Worm (Caenorhabditis elegans): ENCODE measurements around the gene K06A1.2.
A peak's percentile ranks its signal among the peaks of the same experiment; 100 is the strongest.

K06A1.2 gene

ce11 chrII:6448656-6449055, 4.8 kb downstream of the K06A1.2 start (continued):
- TF ChIP-seq lim-7 (GFP tag; IDR thresholded peaks at IDR 0.05) (no peak), jun-1 (tag; optimal IDR thresholded peaks at IDR 0.05) (no peak), F49E8.2 (tag; optimal IDR thresholded peaks at IDR 0.05; ENCODE audit: borderline replicate concordance) (no peak), mxl-3 (GFP tag; optimal IDR thresholded peaks at IDR 0.05) (peak; percentile 69), nhr-28 (tag; optimal IDR thresholded peaks at IDR 0.05) (peak; percentile 100), tra-1 (GFP tag; IDR thresholded peaks at IDR 0.05) (no peak), nhr-111 (GFP tag; optimal IDR thresholded peaks at IDR 0.05) (no peak), snpc-4 (tag; optimal IDR thresholded peaks at IDR 0.05) (no peak), mdl-1 (tag; optimal IDR thresholded peaks at IDR 0.05) (peak in 1 of 2 experiments; percentile 25), dmd-9 (GFP tag; IDR thresholded peaks at IDR 0.05) (no peak), zip-2 (tag; optimal IDR thresholded peaks at IDR 0.05) (no peak), fkh-10 (GFP tag; optimal IDR thresholded peaks at IDR 0.05) (no peak), dve-1 (tag; optimal IDR thresholded peaks at IDR 0.05; ENCODE audit: insufficient read depth) (peak; percentile 40), F26F4.8 (GFP tag; conservative IDR thresholded peaks at IDR 0.05) (no peak), vab-7 (GFP tag; IDR thresholded peaks at IDR 0.05) (no peak), lir-3 (tag; optimal IDR thresholded peaks at IDR 0.05) (no peak), aha-1 (tag) (no peak), snpc-1.2 (GFP tag; IDR thresholded peaks at IDR 0.05) (no peak)

- TF ChIP-seq mxl-3 (GFP tag; optimal IDR thresholded peaks at IDR 0.05) (peak; percentile 54), lin-13 (GFP tag; optimal IDR thresholded peaks at IDR 0.05) (no peak), nhr-28 (tag; optimal IDR thresholded peaks at IDR 0.05) (peak; percentile 60), pqm-1 (tag; optimal IDR thresholded peaks at IDR 0.05) (peak; percentile 28)
Measured at ce11 chrII:6449656-6450055, 5.8 kb downstream of the K06A1.2 start, which contains the start of gene nhr-22. Gene nhr-22 (minus strand): TSS chrII:6449792.

- TF ChIP-seq lsy-2 (tag; optimal IDR thresholded peaks at IDR 0.05) (peak in 1 of 2 experiments; percentile 83), nhr-25 (tag; optimal IDR thresholded peaks at IDR 0.05; ENCODE audit: borderline replicate concordance, insufficient read depth) (no peak), ceh-62 (tag; optimal IDR thresholded peaks at IDR 0.05) (no peak), egl-27 (tag; optimal IDR thresholded peaks at IDR 0.05) (no peak), daf-19 (GFP tag; conservative IDR thresholded peaks at IDR 0.05) (0 out of 2 replicates have a peak, but pooled peaks have one; percentile 9), nhr-42 (GFP tag; IDR thresholded peaks at IDR 0.05) (no peak), rbr-2 (tag; optimal IDR thresholded peaks at IDR 0.05) (peak; percentile 37), T20F7.1 (GFP tag; optimal IDR thresholded peaks at IDR 0.05) (peak; percentile 38), mdl-1 (tag; optimal IDR thresholded peaks at IDR 0.05) (peak in 1 of 2 experiments; percentile 53), nhr-28 (tag; optimal IDR thresholded peaks at IDR 0.05) (peak; percentile 71), nhr-6 (tag; optimal IDR thresholded peaks at IDR 0.05) (peak; percentile 47), nhr-11 (tag; optimal IDR thresholded peaks at IDR 0.05) (peak; percentile 42), dmd-8 (GFP tag; IDR thresholded peaks at IDR 0.05) (no peak), hlh-30 (tag; optimal IDR thresholded peaks at IDR 0.05; ENCODE audit: insufficient read depth) (peak; percentile 84), pha-4 (GFP tag; IDR thresholded peaks at IDR 0.05) (no peak), pha-4 (tag; optimal IDR thresholded peaks at IDR 0.05) (peak; percentile 67), madf-9 (GFP tag; conservative IDR thresholded peaks at IDR 0.05) (no peak), tra-1 (GFP tag; IDR thresholded peaks at IDR 0.05) (no peak), mxl-3 (GFP tag; optimal IDR thresholded peaks at IDR 0.05) (peak; percentile 91), F10B5.3 (tag; optimal IDR thresholded peaks at IDR 0.05) (no peak), pqm-1 (tag; optimal IDR thresholded peaks at IDR 0.05) (no peak), dpl-1 (GFP tag; optimal IDR thresholded peaks at IDR 0.05) (peak; percentile 54), hmg-1.1 (GFP tag; IDR thresholded peaks at IDR 0.05) (peak; percentile 46; the same call in 1 of the 2 replicates), dve-1 (tag; optimal IDR thresholded peaks at IDR 0.05; ENCODE audit: insufficient read depth) (no peak)
Measured at ce11 chrII:6453341-6453806, 9.6 kb downstream of the K06A1.2 start, which contains the start of gene atg-16.2. Gene atg-16.2 (minus strand): TSS chrII:6453391.

Data from whole organism, L4 larva.